Worm (Caenorhabditis elegans) whole organism, L4 larva: ENCODE results near the gene F26F2.1.
"Not testable (repeated sequence)": the region's sequence is repeated elsewhere in the genome, so short reads cannot be mapped to it uniquely, and the experiment has no call there.

Source experiments
- D1046.2 ChIP-seq: fragments of 200-800 bp; sonication (Bioruptor generic); IDR thresholded peaks from 2 replicates; pipeline ENCODE4 v1.3.6; 2022; ENCODE audit warnings: missing genetic modification characterization, missing compliant biosample characterization
- F10B5.3 ChIP-seq: sonication (generic microtip); optimal IDR thresholded peaks from 2 replicates; lab custom pipeline; 2016; ENCODE audit warnings: mild to moderate bottlenecking, missing genetic modification characterization, missing compliant biosample characterization
- F44E2.7 ChIP-seq: fragments of 200-800 bp; sonication (Bioruptor generic); IDR thresholded peaks from 2 replicates; pipeline ENCODE4 v2.1.2; 2022; ENCODE audit warnings: missing genetic modification characterization, missing compliant biosample characterization
- Y5F2A.4 ChIP-seq: fragments of 200-800 bp; sonication (Bioruptor generic); optimal IDR thresholded peaks from 2 replicates; lab custom pipeline; 2018; ENCODE audit warnings: mild to moderate bottlenecking, missing genetic modification characterization, missing compliant biosample characterization
- aha-1 ChIP-seq: fragments of 150-350 bp; peaks from one replicate; lab custom pipeline; 2014; ENCODE audit warnings: missing biosample characterization, missing genetic modification characterization
- ceh-62 ChIP-seq: sonication (generic microtip); optimal IDR thresholded peaks from 2 replicates; lab custom pipeline; 2017; ENCODE audit warnings: missing biosample characterization, missing genetic modification characterization
- ces-1 ChIP-seq: fragments of 150-350 bp; sonication (generic microtip); optimal IDR thresholded peaks from 4 replicates; lab custom pipeline; 2014; ENCODE audit warnings: missing biosample characterization, missing genetic modification reagents, missing genetic modification characterization
- daf-12 ChIP-seq: fragments of 150-350 bp; optimal IDR thresholded peaks from 2 replicates; lab custom pipeline; 2014; ENCODE audit warnings: missing biosample characterization, missing genetic modification reagents, missing genetic modification characterization
- dve-1 ChIP-seq: sonication (generic microtip); optimal IDR thresholded peaks from 2 replicates; lab custom pipeline; 2017; ENCODE audit warnings: antibody characterized with exemption, mild to moderate bottlenecking, missing genetic modification characterization, missing compliant biosample characterization; ENCODE audit not compliant: insufficient read depth
- fkh-10 ChIP-seq: fragments of 150-350 bp; optimal IDR thresholded peaks from 2 replicates; lab custom pipeline; 2014; ENCODE audit warnings: missing biosample characterization, missing genetic modification reagents, missing genetic modification characterization
- hlh-30 ChIP-seq: sonication (generic microtip); optimal IDR thresholded peaks from 2 replicates; lab custom pipeline; 2017; ENCODE audit warnings: antibody characterized with exemption, mild to moderate bottlenecking, missing genetic modification characterization, missing compliant biosample characterization; ENCODE audit not compliant: insufficient read depth
- lin-13 ChIP-seq: fragments of 150-350 bp; optimal IDR thresholded peaks from 2 replicates; lab custom pipeline; 2014; ENCODE audit warnings: missing biosample characterization, missing genetic modification reagents, missing genetic modification characterization
- lin-15B ChIP-seq: fragments of 150-350 bp; sonication (generic microtip); optimal IDR thresholded peaks from 3 replicates; lab custom pipeline; 2014; ENCODE audit warnings: missing biosample characterization, missing genetic modification characterization
- madf-5 ChIP-seq, 2 experiments: fragments of 200-800 bp; sonication (Bioruptor generic); IDR thresholded peaks; 2 replicates each; pipeline ENCODE4 v1.3.6; 2022; ENCODE audit warnings: missing compliant biosample characterization in 2 of 2, missing genetic modification characterization in 2 of 2
- madf-9 ChIP-seq: fragments of 200-800 bp; sonication (Bioruptor generic); conservative IDR thresholded peaks from 2 replicates; pipeline ENCODE4 v1.3.6; 2022; ENCODE audit warnings: missing genetic modification reagents, missing genetic modification characterization, missing compliant biosample characterization
- nhr-42 ChIP-seq: fragments of 200-800 bp; sonication (Bioruptor generic); IDR thresholded peaks from 2 replicates; pipeline ENCODE4 v1.3.6; 2022; ENCODE audit warnings: missing genetic modification characterization, missing compliant biosample characterization
- nhr-77 ChIP-seq: fragments of 150-350 bp; optimal IDR thresholded peaks from 2 replicates; lab custom pipeline; 2014; ENCODE audit warnings: missing biosample characterization, missing genetic modification characterization
- pqm-1 ChIP-seq: sonication (generic microtip); optimal IDR thresholded peaks from 2 replicates; lab custom pipeline; 2017; ENCODE audit warnings: missing biosample characterization, missing genetic modification characterization
- sdz-12 ChIP-seq: fragments of 200-800 bp; sonication (Bioruptor generic); optimal IDR thresholded peaks from 2 replicates; lab custom pipeline; 2018; ENCODE audit warnings: mild to moderate bottlenecking, missing genetic modification characterization, missing compliant biosample characterization
- set-16 ChIP-seq: fragments of 200-800 bp; sonication (Bioruptor generic); IDR thresholded peaks from 2 replicates; pipeline ENCODE4 v1.3.6; 2022; ENCODE audit warnings: missing genetic modification reagents, missing genetic modification characterization, missing compliant biosample characterization
- snpc-4 ChIP-seq: fragments of 150-350 bp; optimal IDR thresholded peaks from 2 replicates; lab custom pipeline; 2014; ENCODE audit warnings: missing biosample characterization, missing genetic modification characterization
- tag-97 ChIP-seq: fragments of 200-800 bp; sonication (Bioruptor generic); IDR thresholded peaks from 2 replicates; pipeline ENCODE4 v1.3.6; 2022; ENCODE audit warnings: missing genetic modification characterization, missing compliant biosample characterization
- ztf-11 ChIP-seq: fragments of 150-350 bp; optimal IDR thresholded peaks from 2 replicates; lab custom pipeline; 2014; ENCODE audit warnings: missing biosample characterization, missing genetic modification characterization

F26F2.1 gene

DNA sequence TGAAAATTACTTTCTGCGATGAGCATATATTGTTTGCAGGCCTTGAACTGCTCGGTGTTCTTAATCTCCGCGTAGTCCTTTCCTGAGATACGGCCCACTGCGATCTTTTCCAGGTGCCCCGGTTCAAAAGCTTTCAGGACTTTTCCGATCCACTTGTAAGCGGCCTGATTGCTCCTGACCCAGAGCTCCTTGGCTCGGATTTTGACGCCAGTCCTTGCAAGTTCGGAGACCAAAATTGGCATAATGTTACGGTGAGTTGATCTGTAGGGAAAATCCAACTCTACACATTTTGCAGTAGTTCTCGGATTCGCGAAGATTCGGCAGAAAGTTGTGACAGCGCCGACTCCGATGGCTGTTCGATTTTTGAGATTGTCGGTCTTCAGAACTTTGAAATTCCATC, 44.7 kb downstream of the F26F2.1 start:
- TF ChIP-seq aha-1 (tag; lab: Kevin White, UChicago) (peak; percentile 96), madf-9 (GFP tag; lab: Robert Waterston, UW) (no peak), ces-1 (no peak), D1046.2 (GFP tag; lab: Robert Waterston, UW) (no peak), tag-97 (GFP tag; lab: Robert Waterston, UW) (no peak), sdz-12 (GFP tag; lab: Kevin White, UChicago) (no peak), nhr-42 (no peak), F10B5.3 (no peak), nhr-77 (no peak), F44E2.7 (GFP tag; lab: Robert Waterston, UW) (0 out of 2 replicates have a peak, but pooled peaks have one; percentile 70)

DNA sequence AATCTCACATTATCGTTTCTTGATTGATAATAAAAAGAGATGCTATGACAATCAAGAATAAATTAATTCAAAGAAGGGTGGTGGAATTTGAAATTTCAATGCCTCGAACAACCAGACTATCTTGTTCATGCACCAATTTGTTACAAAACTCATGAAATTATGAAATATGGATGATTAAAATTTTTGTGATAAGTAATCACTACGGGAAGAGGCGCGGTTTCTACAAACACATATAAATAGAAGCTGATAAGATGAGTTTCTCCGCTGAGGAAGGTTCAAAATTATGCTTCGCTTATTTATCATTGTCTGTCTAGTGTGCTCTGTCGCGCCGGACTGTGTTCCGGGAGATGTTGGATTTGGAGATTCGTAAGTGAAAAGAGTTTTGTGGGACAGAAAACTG, 47.2 kb downstream of the F26F2.1 start:
- TF ChIP-seq lin-15B (tag; lab: Kevin White, UChicago) (no peak), ztf-11 (no peak), Y5F2A.4 (GFP tag; lab: Kevin White, UChicago) (no peak), madf-5 (GFP tag; IDR thresholded peaks at IDR 0.05; lab: Robert Waterston, UW) (no peak), ceh-62 (tag; lab: Kevin White, UChicago) (no peak), pqm-1 (tag; lab: Kevin White, UChicago) (peak; percentile 48), F44E2.7 (GFP tag; lab: Robert Waterston, UW) (no peak), fkh-10 (GFP tag; lab: Kevin White, UChicago) (no peak)
- TF ChIP-seq, all 104 proteins: peak for 1

DNA sequence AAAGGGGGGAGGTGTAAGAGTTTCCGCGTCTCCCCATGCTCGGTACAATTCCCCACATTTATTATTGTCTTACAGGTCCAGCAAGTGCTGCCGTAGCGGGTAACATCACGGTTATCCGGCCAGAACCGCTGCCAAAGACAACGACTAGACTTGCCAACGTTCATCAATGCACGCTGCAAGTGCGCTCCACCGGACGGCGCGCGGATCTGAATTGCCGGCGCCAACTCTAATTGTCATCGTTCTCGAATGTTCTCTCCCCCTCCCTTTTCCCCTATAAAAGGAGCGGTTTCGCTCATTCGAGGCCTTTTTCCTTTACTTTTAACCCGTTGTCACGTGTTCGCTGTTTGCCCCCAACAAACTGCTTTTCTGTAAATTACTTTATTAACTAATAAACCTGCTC, 48.0 kb downstream of the F26F2.1 start, which contains the start of gene Y38H6C.8:
Gene Y38H6C.8 (plus strand): TSS at position 301 of the 400 bp plus-strand sequence.
- not testable (repeated sequence) for TF ChIP-seq hlh-30; nhr-42; daf-12 (tag; lab: Kevin White, UChicago)

DNA sequence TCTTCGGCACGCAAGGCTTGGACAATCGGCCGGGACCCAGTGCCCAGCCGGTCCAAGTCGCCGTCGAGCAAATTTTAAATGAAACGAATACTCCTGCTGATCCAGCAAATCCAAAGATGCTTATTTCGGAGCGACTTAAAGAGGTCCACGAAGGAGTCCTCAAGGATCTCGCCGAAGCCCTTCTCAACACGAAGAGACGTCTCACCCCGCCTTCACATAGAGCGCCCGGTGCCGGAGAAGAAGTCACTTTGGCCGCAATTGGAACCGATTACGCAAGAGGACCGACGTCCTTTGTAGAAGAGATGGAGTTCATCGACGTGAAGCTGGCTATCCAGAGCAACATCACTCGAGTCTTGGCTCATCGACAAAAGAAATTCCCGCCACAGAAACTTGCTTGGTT, 52.3 kb downstream of the F26F2.1 start:
- no peak for TF ChIP-seq dve-1 (tag; lab: Kevin White, UChicago)
- TF ChIP-seq set-16 (GFP tag; lab: Robert Waterston, UW) = peak; percentile 49; the same call in 1 of the 2 replicates
- no peak for TF ChIP-seq snpc-4 (tag; lab: Kevin White, UChicago)
- TF ChIP-seq lin-13 = no peak
